Worm (Caenorhabditis elegans) whole organism, L1 larva: Measurements from ENCODE around the gene clik-2.

Experiments used
- C04F5.9 ChIP-seq: sonication (generic microtip); optimal IDR thresholded peaks from 2 replicates; lab custom pipeline; 2016; ENCODE audit warnings: missing genetic modification characterization, missing compliant biosample characterization
- C16A3.4 ChIP-seq: fragments of 150-350 bp; optimal IDR thresholded peaks from 2 replicates; lab custom pipeline; 2014; ENCODE audit warnings: missing biosample characterization, missing genetic modification characterization
- C34B4.2 ChIP-seq: sonication (generic microtip); optimal IDR thresholded peaks from 2 replicates; lab custom pipeline; 2017; ENCODE audit warnings: mild to moderate bottlenecking, missing genetic modification characterization, missing compliant biosample characterization
- aly-2 ChIP-seq: fragments of 150-350 bp; optimal IDR thresholded peaks from 2 replicates; lab custom pipeline; 2014; ENCODE audit warnings: missing biosample characterization, missing genetic modification characterization
- ama-1 ChIP-seq: fragments of 150-350 bp; optimal IDR thresholded peaks from 2 replicates; lab custom pipeline; 2014
- ceh-63 ChIP-seq: fragments of 200-800 bp; sonication (Bioruptor generic); optimal IDR thresholded peaks from 2 replicates; lab custom pipeline; 2018; ENCODE audit warnings: mild to moderate bottlenecking, missing genetic modification characterization, missing compliant biosample characterization
- dsc-1 ChIP-seq: sonication (generic microtip); optimal IDR thresholded peaks from 2 replicates; lab custom pipeline; 2016; ENCODE audit warnings: mild to moderate bottlenecking, missing genetic modification characterization, missing compliant biosample characterization
- efl-3 ChIP-seq: fragments of 200-800 bp; sonication (Bioruptor generic); optimal IDR thresholded peaks from 2 replicates; lab custom pipeline; 2018; ENCODE audit warnings: mild to moderate bottlenecking, missing genetic modification characterization, missing compliant biosample characterization
- egl-27 ChIP-seq, 2 experiments: fragments of 150-350 bp in 1 of 2; sonication (generic microtip); optimal IDR thresholded peaks; 3 replicates each; lab custom pipeline; 2017 to 2018; ENCODE audit warnings: missing biosample characterization in 2 of 2, missing genetic modification characterization in 2 of 2, missing genetic modification reagents in 2 of 2
- elt-2 ChIP-seq: sonication (generic microtip); optimal IDR thresholded peaks from 2 replicates; lab custom pipeline; 2016; ENCODE audit warnings: missing genetic modification characterization, mild to moderate bottlenecking, inconsistent platforms, missing compliant biosample characterization, missing genetic modification reagents
- fkh-10 ChIP-seq: sonication (generic microtip); optimal IDR thresholded peaks from 2 replicates; lab custom pipeline; 2017; ENCODE audit warnings: missing biosample characterization, missing genetic modification reagents, missing genetic modification characterization
- fkh-4 ChIP-seq: sonication (generic microtip); optimal IDR thresholded peaks from 2 replicates; lab custom pipeline; 2016; ENCODE audit warnings: missing compliant biosample characterization, missing genetic modification characterization, borderline replicate concordance
- fkh-8 ChIP-seq: sonication (generic microtip); optimal IDR thresholded peaks from 2 replicates; lab custom pipeline; 2016; ENCODE audit warnings: mild to moderate bottlenecking, missing genetic modification characterization, missing compliant biosample characterization
- fos-1 ChIP-seq: fragments of 150-350 bp; optimal IDR thresholded peaks from 2 replicates; lab custom pipeline; 2014; ENCODE audit warnings: missing biosample characterization, missing genetic modification characterization
- isw-1 ChIP-seq: fragments of 200-800 bp; sonication (Bioruptor generic); IDR thresholded peaks from 2 replicates; pipeline ENCODE4 v1.3.6; 2022; ENCODE audit warnings: missing genetic modification characterization, missing compliant biosample characterization
- jun-1 ChIP-seq: fragments of 150-350 bp; optimal IDR thresholded peaks from 2 replicates; lab custom pipeline; 2014; ENCODE audit warnings: missing biosample characterization, missing genetic modification reagents, missing genetic modification characterization
- lin-14 ChIP-seq: fragments of 200-800 bp; sonication (Bioruptor generic); optimal IDR thresholded peaks from 2 replicates; lab custom pipeline; 2018; ENCODE audit warnings: mild to moderate bottlenecking, missing genetic modification characterization, moderate library complexity, missing compliant biosample characterization
- lin-15B ChIP-seq: fragments of 150-350 bp; sonication (generic microtip); optimal IDR thresholded peaks from 3 replicates; lab custom pipeline; 2014; ENCODE audit warnings: missing biosample characterization, missing genetic modification characterization
- mab-9 ChIP-seq: fragments of 200-800 bp; sonication (Bioruptor generic); IDR thresholded peaks from 2 replicates; pipeline ENCODE4 v1.3.6; 2022; ENCODE audit warnings: missing genetic modification reagents, missing genetic modification characterization, missing compliant biosample characterization
- mep-1 ChIP-seq: fragments of 150-350 bp; optimal IDR thresholded peaks from 2 replicates; lab custom pipeline; 2014; ENCODE audit warnings: missing biosample characterization, missing genetic modification characterization
- nhr-11 ChIP-seq: fragments of 150-350 bp; optimal IDR thresholded peaks from 2 replicates; lab custom pipeline; 2014; ENCODE audit warnings: missing biosample characterization, missing genetic modification characterization
- nhr-47 ChIP-seq: sonication (generic microtip); optimal IDR thresholded peaks from 2 replicates; lab custom pipeline; 2016; ENCODE audit warnings: mild to moderate bottlenecking, missing genetic modification characterization, moderate library complexity, missing compliant biosample characterization
- nhr-71 ChIP-seq: sonication (generic microtip); optimal IDR thresholded peaks from 2 replicates; lab custom pipeline; 2016; ENCODE audit warnings: mild to moderate bottlenecking, missing genetic modification characterization, moderate library complexity, missing compliant biosample characterization
- nhr-76 ChIP-seq: sonication (generic microtip); optimal IDR thresholded peaks from 2 replicates; lab custom pipeline; 2017; ENCODE audit warnings: missing biosample characterization, missing genetic modification characterization
- nhr-84 ChIP-seq: sonication (generic microtip); optimal IDR thresholded peaks from 2 replicates; lab custom pipeline; 2017; ENCODE audit warnings: missing biosample characterization, missing genetic modification characterization
- nhr-85 ChIP-seq: sonication (generic microtip); peaks from one replicate; lab custom pipeline; 2016; ENCODE audit warnings: missing genetic modification characterization, inconsistent platforms, missing compliant biosample characterization
- nhr-90 ChIP-seq: sonication (generic microtip); optimal IDR thresholded peaks from 2 replicates; lab custom pipeline; 2016; ENCODE audit warnings: mild to moderate bottlenecking, missing genetic modification characterization, missing compliant biosample characterization; ENCODE audit not compliant: poor library complexity
- pqm-1 ChIP-seq: sonication (generic microtip); optimal IDR thresholded peaks from 3 replicates; lab custom pipeline; 2017; ENCODE audit warnings: missing biosample characterization, missing genetic modification characterization
- rnt-1 ChIP-seq: sonication (generic microtip); optimal IDR thresholded peaks from 2 replicates; lab custom pipeline; 2016; ENCODE audit warnings: mild to moderate bottlenecking, missing genetic modification characterization, moderate library complexity, missing compliant biosample characterization
- snu-23 ChIP-seq: sonication (generic microtip); optimal IDR thresholded peaks from 2 replicates; lab custom pipeline; 2016; ENCODE audit warnings: missing genetic modification characterization, missing compliant biosample characterization
- sox-4 ChIP-seq: sonication (generic microtip); optimal IDR thresholded peaks from 2 replicates; lab custom pipeline; 2016; ENCODE audit warnings: missing genetic modification characterization, missing compliant biosample characterization
- sptf-1 ChIP-seq: fragments of 150-350 bp; optimal IDR thresholded peaks from 2 replicates; lab custom pipeline; 2014; ENCODE audit warnings: missing biosample characterization, missing genetic modification characterization
- sup-37 ChIP-seq: fragments of 200-800 bp; sonication (Bioruptor generic); optimal IDR thresholded peaks from 2 replicates; lab custom pipeline; 2018; ENCODE audit warnings: mild to moderate bottlenecking, missing genetic modification characterization, missing compliant biosample characterization
- tbx-2 ChIP-seq: sonication (generic microtip); optimal IDR thresholded peaks from 2 replicates; lab custom pipeline; 2016; ENCODE audit warnings: missing genetic modification characterization, missing compliant biosample characterization
- unc-130 ChIP-seq: fragments of 150-350 bp; optimal IDR thresholded peaks from 2 replicates; lab custom pipeline; 2017; ENCODE audit warnings: missing biosample characterization, missing genetic modification characterization, inconsistent platforms
- unc-62 ChIP-seq: fragments of 150-350 bp; optimal IDR thresholded peaks from 2 replicates; lab custom pipeline; 2014; ENCODE audit warnings: missing biosample characterization, missing genetic modification reagents, missing genetic modification characterization
- unc-98 ChIP-seq: fragments of 200-800 bp; sonication (Bioruptor generic); IDR thresholded peaks from 2 replicates; pipeline ENCODE4 v1.3.6; 2022; ENCODE audit warnings: missing genetic modification characterization, missing compliant biosample characterization
- vab-15 ChIP-seq: sonication (generic microtip); optimal IDR thresholded peaks from 2 replicates; lab custom pipeline; 2017; ENCODE audit warnings: missing genotype, mild to moderate bottlenecking, missing genetic modification characterization, missing compliant biosample characterization
- xbp-1 ChIP-seq: sonication (generic microtip); optimal IDR thresholded peaks from 2 replicates; lab custom pipeline; 2016; ENCODE audit warnings: missing genetic modification characterization, missing compliant biosample characterization
- zag-1 ChIP-seq: fragments of 150-350 bp; optimal IDR thresholded peaks from 2 replicates; lab custom pipeline; 2014; ENCODE audit warnings: missing biosample characterization, missing genetic modification characterization
- ztf-11 ChIP-seq, 2 experiments: sonication (generic microtip); optimal IDR thresholded peaks; 2 replicates each; lab custom pipeline; 2016 to 2017; ENCODE audit warnings: missing genetic modification characterization in 2 of 2, missing biosample characterization in 1 of 2, missing compliant biosample characterization in 1 of 2

The clik-2 gene

ce11 chrX:7715463-7715862, 26.4 kb upstream of the clik-2 start (continued):
- TF ChIP-seq tbx-2 (tag; lab: Kevin White, UChicago) (peak; percentile 19), nhr-85 (tag; lab: Kevin White, UChicago) (no peak), lin-15B (no peak), sox-4 (tag; lab: Kevin White, UChicago) (no peak), unc-62 (GFP tag; lab: Kevin White, UChicago) (no peak), rnt-1 (tag; lab: Kevin White, UChicago) (peak; percentile 68), egl-27 (tag; optimal IDR thresholded peaks at IDR 0.05; lab: Kevin White, UChicago) (no peak), pqm-1 (tag; lab: Kevin White, UChicago) (no peak), ceh-63 (GFP tag; lab: Kevin White, UChicago) (no peak), isw-1 (GFP tag; lab: Robert Waterston, UW) (no peak), nhr-84 (tag; lab: Kevin White, UChicago) (no peak), vab-15 (tag; lab: Kevin White, UChicago) (no peak), ztf-11 (tag; optimal IDR thresholded peaks at IDR 0.05; lab: Kevin White, UChicago) (no peak), nhr-71 (tag; lab: Kevin White, UChicago) (peak; percentile 78), sup-37 (no peak), nhr-47 (tag; lab: Kevin White, UChicago) (no peak), snu-23 (peak; percentile 32), aly-2 (tag; lab: Kevin White, UChicago) (no peak), efl-3 (no peak), xbp-1 (tag; lab: Kevin White, UChicago) (no peak), unc-130 (tag; lab: Kevin White, UChicago) (peak; percentile 56), nhr-11 (tag; lab: Kevin White, UChicago) (no peak), elt-2 (no peak), sptf-1 (tag; lab: Kevin White, UChicago) (no peak)

ce11 chrX:7712887-7713286, 23.9 kb upstream of the clik-2 start:
- TF ChIP-seq lin-14 (GFP tag; lab: Kevin White, UChicago) (peak; percentile 37), fkh-4 (no peak)
- TF ChIP-seq, all 84 proteins: peak for 1

DNA sequence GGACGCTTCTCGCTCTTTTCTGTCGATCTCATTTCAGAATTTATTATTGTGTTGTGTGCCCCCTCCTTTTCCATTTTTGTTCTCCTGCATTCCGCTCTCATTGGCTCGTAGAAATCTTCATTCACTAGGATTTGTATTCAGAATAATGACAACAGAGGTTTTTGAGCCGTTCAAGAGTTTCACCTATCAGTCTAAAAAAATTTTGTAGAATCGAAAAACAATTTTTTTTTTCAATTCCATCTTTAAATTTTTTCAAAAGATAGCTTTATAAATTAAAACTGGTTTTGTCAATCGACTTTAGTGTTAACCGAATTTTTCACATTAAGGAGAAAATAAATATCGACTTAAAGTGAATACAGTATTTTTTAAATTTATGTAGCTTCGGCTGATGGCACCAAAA, 21.6 kb upstream of the clik-2 start, which contains the start of gene K09F5.4:
K09F5.4 (minus strand) TSS at position 101 of the 400 bp plus-strand sequence.
- TF ChIP-seq lin-14 (GFP tag; lab: Kevin White, UChicago): no peak
- TF ChIP-seq ama-1 (lab: Kevin White, UChicago): no peak
- no peak for TF ChIP-seq pqm-1 (tag; lab: Kevin White, UChicago)
- no peak for TF ChIP-seq jun-1
- no peak for TF ChIP-seq fkh-10
- TF ChIP-seq C04F5.9 (tag; lab: Kevin White, UChicago): no peak
- no peak for TF ChIP-seq fkh-8 (tag; lab: Kevin White, UChicago)
- no peak for TF ChIP-seq unc-130 (tag; lab: Kevin White, UChicago)
- no peak for TF ChIP-seq zag-1 (tag; lab: Kevin White, UChicago)
- TF ChIP-seq egl-27 (tag; optimal IDR thresholded peaks at IDR 0.05; lab: Kevin White, UChicago): no peak
- TF ChIP-seq C34B4.2 (tag; lab: Kevin White, UChicago): no peak
- no peak for TF ChIP-seq vab-15 (tag; lab: Kevin White, UChicago)
- no peak for TF ChIP-seq fos-1 (tag; lab: Kevin White, UChicago)
- TF ChIP-seq nhr-76: no peak
- TF ChIP-seq, all 84 proteins: peak for 0

DNA sequence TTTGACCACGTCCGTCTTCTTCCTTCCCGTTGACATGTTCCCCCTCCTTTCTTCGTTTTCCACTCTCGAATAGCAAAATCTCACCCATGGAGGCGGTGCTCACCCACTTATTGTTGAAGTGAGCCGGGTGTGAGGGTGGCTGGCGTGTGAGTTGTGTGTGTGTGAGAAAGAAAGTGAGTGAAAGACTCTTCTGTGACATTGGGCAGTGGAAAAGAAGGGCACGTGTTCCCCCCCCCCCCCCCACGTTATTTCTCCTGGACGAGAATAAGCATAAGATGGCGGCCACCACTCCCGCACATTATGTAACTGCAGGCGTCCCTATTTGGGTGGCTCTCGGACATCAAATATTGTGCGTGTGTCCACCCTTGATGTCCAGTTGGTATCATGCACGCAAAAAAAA, 21.2 kb upstream of the clik-2 start:
- TF ChIP-seq mab-9 (GFP tag; lab: Robert Waterston, UW) (0 out of 2 replicates have a peak, but pooled peaks have one; percentile 30), unc-98 (GFP tag; lab: Robert Waterston, UW) (no peak), fkh-8 (tag; lab: Kevin White, UChicago) (peak; percentile 44), mep-1 (tag; lab: Kevin White, UChicago) (no peak), nhr-90 (no peak), dsc-1 (tag; lab: Kevin White, UChicago) (no peak), C16A3.4 (tag; lab: Kevin White, UChicago) (no peak), elt-2 (no peak), lin-14 (GFP tag; lab: Kevin White, UChicago) (peak; percentile 57)
